Worm (Caenorhabditis elegans) whole organism, early embryonic: Measurements from ENCODE around the gene C25D7.16.

Experiments used
- B0310.2 ChIP-seq: sonication (generic microtip); optimal IDR thresholded peaks from 2 replicates; lab custom pipeline; 2016; ENCODE audit warnings: mild to moderate bottlenecking, missing genetic modification characterization, missing compliant biosample characterization
- F13C5.2 ChIP-seq: sonication (generic microtip); optimal IDR thresholded peaks from 2 replicates; lab custom pipeline; 2017; ENCODE audit warnings: mild to moderate bottlenecking, missing genetic modification characterization, inconsistent platforms, missing compliant biosample characterization
- aly-1 ChIP-seq: sonication (generic microtip); optimal IDR thresholded peaks from 2 replicates; lab custom pipeline; 2016; ENCODE audit warnings: missing genetic modification characterization, missing compliant biosample characterization
- ama-1 ChIP-seq: fragments of 150-350 bp; optimal IDR thresholded peaks from 2 replicates; lab custom pipeline; 2014
- ceh-13 ChIP-seq: fragments of 200-800 bp; sonication (Bioruptor generic); optimal IDR thresholded peaks from 2 replicates; lab custom pipeline; 2018; ENCODE audit warnings: mild to moderate bottlenecking, missing genetic modification characterization, missing compliant biosample characterization
- ceh-36 ChIP-seq: sonication (generic microtip); optimal IDR thresholded peaks from 2 replicates; lab custom pipeline; 2016; ENCODE audit warnings: missing genetic modification characterization, inconsistent platforms, missing compliant biosample characterization
- ets-7 ChIP-seq: sonication (generic microtip); optimal IDR thresholded peaks from 2 replicates; lab custom pipeline; 2016; ENCODE audit warnings: missing genotype, missing genetic modification characterization, missing compliant biosample characterization
- flt-1 ChIP-seq: fragments of 200-800 bp; sonication (Bioruptor generic); IDR thresholded peaks from 2 replicates; pipeline ENCODE4 v1.3.6; 2022; ENCODE audit warnings: missing genetic modification characterization, missing compliant biosample characterization
- hmbx-1 ChIP-seq: sonication (generic microtip); optimal IDR thresholded peaks from 2 replicates; lab custom pipeline; 2016; ENCODE audit warnings: mild to moderate bottlenecking, missing genetic modification characterization, missing compliant biosample characterization
- hmg-4 ChIP-seq: fragments of 200-800 bp; sonication (Bioruptor generic); optimal IDR thresholded peaks from 2 replicates; lab custom pipeline; 2018; ENCODE audit warnings: mild to moderate bottlenecking, missing genetic modification characterization, missing compliant biosample characterization
- hnd-1 ChIP-seq: sonication (generic microtip); optimal IDR thresholded peaks from 2 replicates; lab custom pipeline; 2016; ENCODE audit warnings: missing genetic modification characterization, missing compliant biosample characterization
- pes-1 ChIP-seq: fragments of 200-800 bp; sonication (Bioruptor generic); IDR thresholded peaks from 2 replicates; pipeline ENCODE4 v1.3.6; 2022; ENCODE audit warnings: missing genetic modification reagents, missing genetic modification characterization, missing compliant biosample characterization
- scrt-1 ChIP-seq: fragments of 200-800 bp; sonication (Bioruptor generic); IDR thresholded peaks from 2 replicates; pipeline ENCODE4 v1.3.6; 2022; ENCODE audit warnings: missing genetic modification characterization, missing compliant biosample characterization
- sea-1 ChIP-seq: fragments of 200-800 bp; sonication (Bioruptor generic); conservative IDR thresholded peaks from 2 replicates; pipeline ENCODE4 v1.3.6; 2022; ENCODE audit warnings: missing genetic modification characterization, missing compliant biosample characterization
- tbx-11 ChIP-seq: fragments of 200-800 bp; sonication (Bioruptor generic); IDR thresholded peaks from 2 replicates; pipeline ENCODE4 v1.3.6; 2022; ENCODE audit warnings: missing genetic modification characterization, missing compliant biosample characterization
- tbx-37 ChIP-seq: fragments of 200-800 bp; sonication (Bioruptor generic); conservative IDR thresholded peaks from 2 replicates; pipeline ENCODE4 v1.3.6; 2022; ENCODE audit warnings: missing genetic modification reagents, missing genetic modification characterization, missing compliant biosample characterization
- tra-4 ChIP-seq: sonication (generic microtip); optimal IDR thresholded peaks from 2 replicates; lab custom pipeline; 2017; ENCODE audit warnings: missing genetic modification characterization, missing compliant biosample characterization

The C25D7.16 gene

ce11 chrV:15071015-15071810, 15.2 kb downstream of the C25D7.16 start, which contains the start of gene unc-76:
Gene unc-76, plus strand, starts transcription at chrV:15071760.
- TF ChIP-seq sea-1 (GFP tag; lab: Robert Waterston, UW) (no peak), aly-1 (tag; lab: Kevin White, UChicago) (peak; percentile 14), tbx-37 (no peak), hmg-4 (GFP tag; lab: Kevin White, UChicago) (peak; percentile 53), hmbx-1 (tag; lab: Kevin White, UChicago) (no peak)

ce11 chrV:15072738-15073137, 16.8 kb downstream of the C25D7.16 start:
- TF ChIP-seq B0310.2 (no peak), flt-1 (no peak), tbx-11 (0 out of 2 replicates have a peak, but pooled peaks have one; percentile 24), F13C5.2 (tag; lab: Kevin White, UChicago) (no peak), ets-7 (no peak), hmg-4 (GFP tag; lab: Kevin White, UChicago) (no peak)

ce11 chrV:15074907-15075306, 18.9 kb downstream of the C25D7.16 start:
- TF ChIP-seq flt-1 (no peak), hmbx-1 (tag; lab: Kevin White, UChicago) (no peak), tbx-11 (no peak), sea-1 (GFP tag; lab: Robert Waterston, UW) (no peak), tra-4 (tag; lab: Kevin White, UChicago) (no peak), aly-1 (tag; lab: Kevin White, UChicago) (no peak), scrt-1 (no peak), tbx-37 (no peak), pes-1 (no peak), hmg-4 (GFP tag; lab: Kevin White, UChicago) (no peak), hnd-1 (tag; lab: Kevin White, UChicago) (no peak)

- TF ChIP-seq hnd-1 (tag; lab: Kevin White, UChicago) (no peak), hmg-4 (GFP tag; lab: Kevin White, UChicago) (no peak), hmbx-1 (tag; lab: Kevin White, UChicago) (no peak), aly-1 (tag; lab: Kevin White, UChicago) (no peak), B0310.2 (no peak), pes-1 (no peak), ceh-36 (tag; lab: Kevin White, UChicago) (no peak), tra-4 (tag; lab: Kevin White, UChicago) (no peak), tbx-11 (no peak), ama-1 (no peak)
Measured at ce11 chrV:15078560-15078959, 22.6 kb downstream of the C25D7.16 start.

ce11 chrV:15082291-15082690, 26.3 kb downstream of the C25D7.16 start, which contains the start of the genes C01G10.10 and C01G10.9:
Gene C01G10.10, minus strand, starts transcription at chrV:15082441.
Gene C01G10.9, plus strand, starts transcription at chrV:15082530.
- TF ChIP-seq F13C5.2 (tag; lab: Kevin White, UChicago) (peak; percentile 31), tbx-37 (peak; percentile 60), sea-1 (GFP tag; lab: Robert Waterston, UW) (no peak), tra-4 (tag; lab: Kevin White, UChicago) (peak; percentile 4)

ce11 chrV:15083659-15084058, 27.7 kb downstream of the C25D7.16 start:
- TF ChIP-seq sea-1 (GFP tag; lab: Robert Waterston, UW) = peak; percentile 62; the same call in 1 of the 2 replicates
- TF ChIP-seq hmg-4 (GFP tag; lab: Kevin White, UChicago) = no peak

- TF ChIP-seq ceh-13 (GFP tag; lab: Kevin White, UChicago) (no peak), ets-7 (peak; percentile 16), flt-1 (0 out of 2 replicates have a peak, but pooled peaks have one; percentile 24), hnd-1 (tag; lab: Kevin White, UChicago) (peak; percentile 10), F13C5.2 (tag; lab: Kevin White, UChicago) (peak; percentile 64), hmg-4 (GFP tag; lab: Kevin White, UChicago) (no peak), tra-4 (tag; lab: Kevin White, UChicago) (no peak), sea-1 (GFP tag; lab: Robert Waterston, UW) (no peak), scrt-1 (no peak), aly-1 (tag; lab: Kevin White, UChicago) (no peak), pes-1 (peak; percentile 78), hmbx-1 (tag; lab: Kevin White, UChicago) (peak; percentile 6), B0310.2 (no peak), tbx-11 (no peak), ceh-36 (tag; lab: Kevin White, UChicago) (no peak), ama-1 (no peak), tbx-37 (peak; percentile 70)
Measured at ce11 chrV:15085335-15085800, 29.4 kb downstream of the C25D7.16 start, which contains the start of the genes ahsa-1 and C01G10.7. Gene ahsa-1, minus strand, starts transcription at chrV:15085385. Gene C01G10.7, plus strand, starts transcription at chrV:15085747.

- TF ChIP-seq ets-7 (no peak), F13C5.2 (tag; lab: Kevin White, UChicago) (no peak), scrt-1 (no peak), hmbx-1 (tag; lab: Kevin White, UChicago) (no peak), ama-1 (no peak), flt-1 (no peak), ceh-36 (tag; lab: Kevin White, UChicago) (no peak), hnd-1 (tag; lab: Kevin White, UChicago) (no peak), tra-4 (tag; lab: Kevin White, UChicago) (no peak), hmg-4 (GFP tag; lab: Kevin White, UChicago) (no peak), tbx-11 (no peak)
Measured at ce11 chrV:15087207-15087706, 31.3 kb downstream of the C25D7.16 start, which contains the start of the genes C01G10.15 and C01G10.6. Gene C01G10.15, minus strand, starts transcription at chrV:15087307. Gene C01G10.6, plus strand, starts transcription at chrV:15087656.
